Worm (Caenorhabditis elegans) whole organism, L2 larva: ENCODE results near the gene Y6E2A.7.

Source experiments
- F13H6.1 ChIP-seq: sonication (generic microtip); optimal IDR thresholded peaks from 2 replicates; lab custom pipeline; 2016; ENCODE audit warnings: missing genetic modification characterization, missing compliant biosample characterization
- R02D3.7 ChIP-seq: fragments of 150-350 bp; optimal IDR thresholded peaks from 2 replicates; lab custom pipeline; 2014; ENCODE audit warnings: missing biosample characterization, missing genetic modification characterization
- Y55F3AM.14 ChIP-seq: fragments of 200-800 bp; sonication (Bioruptor generic); optimal IDR thresholded peaks from 2 replicates; lab custom pipeline; 2018; ENCODE audit warnings: mild to moderate bottlenecking, missing genetic modification characterization, missing compliant biosample characterization
- ZK546.5 ChIP-seq: sonication (generic microtip); optimal IDR thresholded peaks from 2 replicates; lab custom pipeline; 2017; ENCODE audit warnings: missing biosample characterization, missing genetic modification characterization
- aly-2 ChIP-seq: fragments of 150-350 bp; optimal IDR thresholded peaks from 2 replicates; lab custom pipeline; 2014; ENCODE audit warnings: missing biosample characterization, missing genetic modification characterization
- ceh-82 ChIP-seq: fragments of 150-350 bp; optimal IDR thresholded peaks from 2 replicates; lab custom pipeline; 2014; ENCODE audit warnings: missing biosample characterization, missing genetic modification characterization
- crh-2 ChIP-seq: sonication (generic microtip); optimal IDR thresholded peaks from 2 replicates; lab custom pipeline; 2017; ENCODE audit warnings: missing biosample characterization, missing genetic modification characterization
- dmd-4 ChIP-seq: sonication (generic microtip); optimal IDR thresholded peaks from 2 replicates; lab custom pipeline; 2017; ENCODE audit warnings: missing biosample characterization, missing genetic modification characterization
- egl-27 ChIP-seq: sonication (generic microtip); optimal IDR thresholded peaks from 3 replicates; lab custom pipeline; 2017; ENCODE audit warnings: missing biosample characterization, missing genetic modification reagents, missing genetic modification characterization
- elt-1 ChIP-seq: fragments of 150-350 bp; optimal IDR thresholded peaks from 2 replicates; lab custom pipeline; 2014; ENCODE audit warnings: missing biosample characterization, missing genetic modification characterization
- fos-1 ChIP-seq: fragments of 150-350 bp; optimal IDR thresholded peaks from 2 replicates; lab custom pipeline; 2014; ENCODE audit warnings: missing biosample characterization, missing genetic modification characterization
- gmeb-1 ChIP-seq: fragments of 150-350 bp; optimal IDR thresholded peaks from 2 replicates; lab custom pipeline; 2014; ENCODE audit warnings: missing biosample characterization, missing genetic modification characterization
- lin-11 ChIP-seq: fragments of 150-350 bp; sonication (generic microtip); optimal IDR thresholded peaks from 2 replicates; lab custom pipeline; 2014; ENCODE audit warnings: missing biosample characterization, missing genetic modification characterization, inconsistent platforms, mixed read lengths
- lin-13 ChIP-seq: fragments of 150-350 bp; optimal IDR thresholded peaks from 2 replicates; lab custom pipeline; 2014; ENCODE audit warnings: missing biosample characterization, missing genetic modification reagents, missing genetic modification characterization
- lin-39 ChIP-seq: fragments of 150-350 bp; optimal IDR thresholded peaks from 2 replicates; lab custom pipeline; 2014; ENCODE audit warnings: missing biosample characterization, missing genetic modification reagents, missing genetic modification characterization
- lsy-2 ChIP-seq, 2 experiments: fragments of 150-350 bp in 1 of 2; sonication (generic microtip) in 1 of 2; optimal IDR thresholded peaks; 2 replicates each; lab custom pipeline; 2014 to 2017; ENCODE audit warnings: missing biosample characterization in 2 of 2, missing genetic modification characterization in 2 of 2
- mab-5 ChIP-seq: fragments of 150-350 bp; optimal IDR thresholded peaks from 2 replicates; lab custom pipeline; 2014; ENCODE audit warnings: missing biosample characterization, missing genetic modification characterization
- nhr-10 ChIP-seq: sonication (generic microtip); optimal IDR thresholded peaks from 2 replicates; lab custom pipeline; 2017; ENCODE audit warnings: missing biosample characterization, missing genetic modification characterization
- nhr-11 ChIP-seq: fragments of 150-350 bp; optimal IDR thresholded peaks from 2 replicates; lab custom pipeline; 2014; ENCODE audit warnings: missing biosample characterization, missing genetic modification characterization
- nhr-12 ChIP-seq: fragments of 150-350 bp; optimal IDR thresholded peaks from 2 replicates; lab custom pipeline; 2014; ENCODE audit warnings: missing biosample characterization, missing genetic modification characterization
- nhr-21 ChIP-seq: fragments of 150-350 bp; optimal IDR thresholded peaks from 2 replicates; lab custom pipeline; 2014; ENCODE audit warnings: missing biosample characterization, missing genetic modification characterization
- nhr-23 ChIP-seq: fragments of 150-350 bp; optimal IDR thresholded peaks from 2 replicates; lab custom pipeline; 2014; ENCODE audit warnings: missing biosample characterization, missing genetic modification reagents, missing genetic modification characterization
- nhr-237 ChIP-seq: fragments of 150-350 bp; optimal IDR thresholded peaks from 2 replicates; lab custom pipeline; 2014; ENCODE audit warnings: missing biosample characterization, missing genetic modification characterization
- nhr-25 ChIP-seq: fragments of 150-350 bp; sonication (generic microtip); optimal IDR thresholded peaks from 3 replicates; lab custom pipeline; 2014; ENCODE audit warnings: missing biosample characterization, missing genetic modification characterization
- nhr-6 ChIP-seq: fragments of 150-350 bp; optimal IDR thresholded peaks from 2 replicates; lab custom pipeline; 2014; ENCODE audit warnings: missing biosample characterization, missing genetic modification characterization
- nhr-77 ChIP-seq: fragments of 150-350 bp; optimal IDR thresholded peaks from 2 replicates; lab custom pipeline; 2014; ENCODE audit warnings: missing biosample characterization, missing genetic modification characterization
- peb-1 ChIP-seq: fragments of 150-350 bp; optimal IDR thresholded peaks from 2 replicates; lab custom pipeline; 2014; ENCODE audit warnings: missing biosample characterization, missing genetic modification characterization
- skn-1 ChIP-seq: sonication (generic microtip); optimal IDR thresholded peaks from 2 replicates; lab custom pipeline; 2017; ENCODE audit warnings: missing biosample characterization, missing genetic modification characterization
- sma-9 ChIP-seq, 2 experiments: fragments of 150-350 bp in 1 of 2; sonication (generic microtip) in 1 of 2; optimal IDR thresholded peaks; 2 replicates each; lab custom pipeline; 2014 to 2016; ENCODE audit warnings: missing genetic modification characterization in 2 of 2, mild to moderate bottlenecking in 1 of 2, missing biosample characterization in 1 of 2, missing compliant biosample characterization in 1 of 2, missing genetic modification reagents in 1 of 2, moderate library complexity in 1 of 2
- snpc-4 ChIP-seq: fragments of 150-350 bp; optimal IDR thresholded peaks from 2 replicates; lab custom pipeline; 2014; ENCODE audit warnings: missing biosample characterization, missing genetic modification characterization
- unc-39 ChIP-seq: fragments of 150-350 bp; optimal IDR thresholded peaks from 2 replicates; lab custom pipeline; 2014; ENCODE audit warnings: missing biosample characterization, missing genetic modification characterization
- unc-55 ChIP-seq: fragments of 150-350 bp; sonication (generic microtip); optimal IDR thresholded peaks from 3 replicates; lab custom pipeline; 2014; ENCODE audit warnings: missing biosample characterization, missing genetic modification reagents, missing genetic modification characterization
- unc-62 ChIP-seq: fragments of 150-350 bp; optimal IDR thresholded peaks from 2 replicates; lab custom pipeline; 2014; ENCODE audit warnings: missing biosample characterization, missing genetic modification reagents, missing genetic modification characterization
- ztf-11 ChIP-seq: sonication (generic microtip); optimal IDR thresholded peaks from 2 replicates; lab custom pipeline; 2017; ENCODE audit warnings: missing biosample characterization, missing genetic modification characterization
- ztf-4 ChIP-seq: fragments of 150-350 bp; optimal IDR thresholded peaks from 2 replicates; lab custom pipeline; 2014; ENCODE audit warnings: missing biosample characterization, missing genetic modification characterization

Y6E2A.7 gene

ce11 chrV:15687660-15688059 is 32.0 kb upstream of the Y6E2A.7 start, which contains the start of gene nhr-197:
Gene nhr-197 (plus strand): TSS chrV:15687960.
- TF ChIP-seq gmeb-1 (tag; lab: Kevin White, UChicago) (no peak), dmd-4 (no peak), mab-5 (tag; lab: Kevin White, UChicago) (no peak), lin-11 (tag; lab: Kevin White, UChicago) (no peak), aly-2 (tag; lab: Kevin White, UChicago) (no peak), fos-1 (tag; lab: Kevin White, UChicago) (no peak), Y55F3AM.14 (no peak), sma-9 (GFP tag; optimal IDR thresholded peaks at IDR 0.05; lab: Kevin White, UChicago) (no peak), sma-9 (tag; optimal IDR thresholded peaks at IDR 0.05; lab: Kevin White, UChicago) (no peak), ZK546.5 (tag; lab: Kevin White, UChicago) (no peak), nhr-25 (tag; lab: Kevin White, UChicago) (no peak)
- TF ChIP-seq, all 48 proteins: peak for 0

- TF ChIP-seq nhr-77 (tag; lab: Kevin White, UChicago) (no peak), nhr-12 (tag; lab: Kevin White, UChicago) (no peak), R02D3.7 (tag; lab: Kevin White, UChicago) (no peak), mab-5 (tag; lab: Kevin White, UChicago) (no peak), F13H6.1 (tag; lab: Kevin White, UChicago) (no peak), aly-2 (tag; lab: Kevin White, UChicago) (no peak), peb-1 (tag; lab: Kevin White, UChicago) (no peak), unc-55 (GFP tag; lab: Kevin White, UChicago) (no peak), nhr-237 (tag; lab: Kevin White, UChicago) (no peak), egl-27 (tag; lab: Kevin White, UChicago) (no peak), nhr-11 (tag; lab: Kevin White, UChicago) (no peak), snpc-4 (tag; lab: Kevin White, UChicago) (no peak), ZK546.5 (tag; lab: Kevin White, UChicago) (no peak), fos-1 (tag; lab: Kevin White, UChicago) (no peak), nhr-6 (tag; lab: Kevin White, UChicago) (no peak)
- TF ChIP-seq, all 48 proteins: peak for 0
These were observed 29.7 kb upstream of the Y6E2A.7 start, which contains the start of gene nhr-268 for ce11 chrV:15689952-15690351. Gene nhr-268 (plus strand): TSS chrV:15690252.

ce11 chrV:15693682-15694081 is 26.0 kb upstream of the Y6E2A.7 start, which contains the start of gene nhr-198:
Gene nhr-198 (plus strand): TSS chrV:15693994.
- no peak for TF ChIP-seq crh-2 (tag; lab: Kevin White, UChicago)
- TF ChIP-seq F13H6.1 (tag; lab: Kevin White, UChicago), result no peak
- TF ChIP-seq, all 48 proteins: peak for 0

- TF ChIP-seq fos-1 (tag; lab: Kevin White, UChicago) (no peak), unc-39 (no peak), ztf-11 (tag; lab: Kevin White, UChicago) (no peak), unc-62 (no peak), lin-13 (GFP tag; lab: Kevin White, UChicago) (no peak), nhr-23 (tag; lab: Kevin White, UChicago) (no peak), unc-55 (GFP tag; lab: Kevin White, UChicago) (no peak), gmeb-1 (tag; lab: Kevin White, UChicago) (no peak)
- TF ChIP-seq, all 48 proteins: peak for 0
These were observed 21.6 kb upstream of the Y6E2A.7 start, which contains the start of gene srx-29 for ce11 chrV:15698099-15698498. Gene srx-29 (minus strand): TSS chrV:15698199.

- TF ChIP-seq skn-1, result no peak
- TF ChIP-seq dmd-4, result no peak
- TF ChIP-seq snpc-4 (tag; lab: Kevin White, UChicago), result no peak
- no peak for TF ChIP-seq ceh-82 (tag; lab: Kevin White, UChicago)
- no peak for TF ChIP-seq egl-27 (tag; lab: Kevin White, UChicago)
- TF ChIP-seq nhr-10 (tag; lab: Kevin White, UChicago), result no peak
- no peak for TF ChIP-seq unc-39
- TF ChIP-seq Y55F3AM.14, result no peak
- no peak for TF ChIP-seq R02D3.7 (tag; lab: Kevin White, UChicago)
- no peak for TF ChIP-seq ztf-4 (tag; lab: Kevin White, UChicago)
- TF ChIP-seq ZK546.5 (tag; lab: Kevin White, UChicago), result no peak
- no peak for TF ChIP-seq lin-39 (tag; lab: Kevin White, UChicago)
- TF ChIP-seq lsy-2 (tag; optimal IDR thresholded peaks at IDR 0.05; lab: Kevin White, UChicago), result no peak
- no peak for TF ChIP-seq crh-2 (tag; lab: Kevin White, UChicago)
- no peak for TF ChIP-seq fos-1 (tag; lab: Kevin White, UChicago)
- TF ChIP-seq F13H6.1 (tag; lab: Kevin White, UChicago), result no peak
- no peak for TF ChIP-seq nhr-6 (tag; lab: Kevin White, UChicago)
- no peak for TF ChIP-seq nhr-21 (tag; lab: Kevin White, UChicago)
- no peak for TF ChIP-seq elt-1
- TF ChIP-seq mab-5 (tag; lab: Kevin White, UChicago), result no peak
These were observed 19.9 kb upstream of the Y6E2A.7 start, which contains the start of gene nhr-199 for ce11 chrV:15699799-15700198. Gene nhr-199 (minus strand): TSS chrV:15699899.
